Worm (Caenorhabditis elegans) whole organism, late embryonic: Measurements from ENCODE around the gene Y73F8A.20.

Experiments
- T23F11.4 ChIP-seq: fragments of 200-800 bp; sonication (Bioruptor generic); optimal IDR thresholded peaks from 2 replicates; lab custom pipeline; 2018; ENCODE audit warnings: mild to moderate bottlenecking, missing genetic modification characterization, missing compliant biosample characterization
- Y22D7AL.16 ChIP-seq: sonication (generic microtip); optimal IDR thresholded peaks from 2 replicates; lab custom pipeline; 2016; ENCODE audit warnings: missing genetic modification characterization, missing compliant biosample characterization
- ahr-1 ChIP-seq: sonication (generic microtip); optimal IDR thresholded peaks from 2 replicates; lab custom pipeline; 2016; ENCODE audit warnings: missing genetic modification characterization, missing compliant biosample characterization
- ceh-2 ChIP-seq: sonication (generic microtip); optimal IDR thresholded peaks from 2 replicates; lab custom pipeline; 2016; ENCODE audit warnings: missing genotype, missing genetic modification characterization, missing compliant biosample characterization
- dmd-4 ChIP-seq: sonication (generic microtip); optimal IDR thresholded peaks from 2 replicates; lab custom pipeline; 2016; ENCODE audit warnings: borderline replicate concordance, missing genetic modification characterization, missing compliant biosample characterization
- fkh-10 ChIP-seq: fragments of 150-350 bp; optimal IDR thresholded peaks from 2 replicates; lab custom pipeline; 2014; ENCODE audit warnings: missing biosample characterization, missing genetic modification reagents, missing genetic modification characterization
- hlh-30 ChIP-seq: sonication (generic microtip); optimal IDR thresholded peaks from 2 replicates; lab custom pipeline; 2017; ENCODE audit warnings: antibody characterized with exemption, missing genetic modification characterization, missing compliant biosample characterization; ENCODE audit not compliant: insufficient read depth
- hlh-8 ChIP-seq: sonication (generic microtip); optimal IDR thresholded peaks from 2 replicates; lab custom pipeline; 2016; ENCODE audit warnings: missing genotype, missing genetic modification characterization, missing compliant biosample characterization
- lin-11 ChIP-seq: fragments of 200-800 bp; sonication (Bioruptor generic); optimal IDR thresholded peaks from 2 replicates; lab custom pipeline; 2018; ENCODE audit warnings: mild to moderate bottlenecking, missing genetic modification characterization, missing compliant biosample characterization
- madf-2 ChIP-seq: sonication (generic microtip); optimal IDR thresholded peaks from 2 replicates; lab custom pipeline; 2017; ENCODE audit warnings: missing genetic modification characterization, missing compliant biosample characterization
- nhr-11 ChIP-seq: fragments of 150-350 bp; optimal IDR thresholded peaks from 2 replicates; lab custom pipeline; 2014; ENCODE audit warnings: missing biosample characterization, missing genetic modification characterization
- pqm-1 ChIP-seq: sonication (generic microtip); optimal IDR thresholded peaks from 2 replicates; lab custom pipeline; 2016; ENCODE audit warnings: missing genetic modification characterization, missing compliant biosample characterization
- syd-9 ChIP-seq: sonication (generic microtip); optimal IDR thresholded peaks from 2 replicates; lab custom pipeline; 2016; ENCODE audit warnings: mild to moderate bottlenecking, missing genetic modification characterization, moderate library complexity, missing compliant biosample characterization

DNA sequence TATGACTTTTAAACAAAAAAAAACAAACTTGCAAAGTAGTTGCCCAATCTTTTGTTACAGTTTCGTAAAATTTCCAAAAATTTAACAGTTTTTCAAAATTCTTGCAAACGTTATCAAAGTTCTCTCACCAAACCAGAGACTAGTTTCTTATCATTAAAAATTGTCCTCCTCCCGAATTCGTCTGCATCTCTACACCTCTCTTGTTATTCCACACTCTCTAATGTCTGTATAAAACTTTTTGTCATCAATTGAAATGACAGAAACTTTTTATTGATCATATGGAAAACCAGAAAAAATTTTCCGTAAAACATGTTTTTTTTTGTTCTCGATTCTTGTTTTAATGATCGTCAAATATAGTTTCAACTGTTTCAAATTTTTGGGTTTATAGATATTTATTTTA lies 6.9 kb downstream of the Y73F8A.20 start:
- TF ChIP-seq madf-2 (tag; lab: Kevin White, UChicago) = no peak
- TF ChIP-seq lin-11 (tag; lab: Kevin White, UChicago) = no peak
- no peak for TF ChIP-seq nhr-11 (tag; lab: Kevin White, UChicago)
- TF ChIP-seq fkh-10 (GFP tag; lab: Kevin White, UChicago) = no peak
- no peak for TF ChIP-seq Y22D7AL.16
- TF ChIP-seq ahr-1 (tag; lab: Kevin White, UChicago) = no peak
- TF ChIP-seq T23F11.4 (GFP tag; lab: Kevin White, UChicago) = no peak
- TF ChIP-seq pqm-1 (tag; lab: Kevin White, UChicago) = no peak
- no peak for TF ChIP-seq hlh-30 (tag; lab: Kevin White, UChicago)
- TF ChIP-seq hlh-8 (tag; lab: Kevin White, UChicago) = no peak
- no peak for TF ChIP-seq dmd-4 (tag; lab: Kevin White, UChicago)
- no peak for TF ChIP-seq ceh-2 (tag; lab: Kevin White, UChicago)
- no peak for TF ChIP-seq syd-9 (tag; lab: Kevin White, UChicago)
